Fruit fly (Drosophila melanogaster): ENCODE data around the gene Pxt.

Gene Pxt

dm6 chr3R:17670857-17671336, 48.4 kb upstream of the Pxt start, which contains the start of the genes CG7523 and Mps1 (continued):
- TF ChIP-seq stwl (tag; optimal IDR thresholded peaks at IDR 0.05) (peak; percentile 87), sens (GFP tag) (peak; percentile 39), gfzf (GFP tag; optimal IDR thresholded peaks at IDR 0.05) (peak; percentile 65), CG2678 (tag; optimal IDR thresholded peaks at IDR 0.05) (no peak), tx (GFP tag; optimal IDR thresholded peaks at IDR 0.05) (no peak), CG12942 (GFP tag; optimal IDR thresholded peaks at IDR 0.05) (no peak), slp2 (GFP tag; optimal IDR thresholded peaks at IDR 0.05) (no peak), hkb (optimal IDR thresholded peaks at IDR 0.05) (peak; percentile 3), hkb (GFP tag; IDR thresholded peaks at IDR 0.05) (no peak), BEAF-32 (GFP tag; optimal IDR thresholded peaks at IDR 0.05) (peak; percentile 36), zf30C (GFP tag; optimal IDR thresholded peaks at IDR 0.05) (no peak), CHES-1-like (GFP tag; optimal IDR thresholded peaks at IDR 0.05) (peak; percentile 41), crol (GFP tag; IDR thresholded peaks at IDR 0.05) (no peak), CG10366 (GFP tag; IDR thresholded peaks at IDR 0.05) (no peak), Atf6 (GFP tag; IDR thresholded peaks at IDR 0.05) (no peak), CG18619 (GFP tag; optimal IDR thresholded peaks at IDR 0.05) (no peak), TFAM (GFP tag; optimal IDR thresholded peaks at IDR 0.05) (no peak), CG2875 (GFP tag; optimal IDR thresholded peaks at IDR 0.05) (no peak), repo (GFP tag; optimal IDR thresholded peaks at IDR 0.05) (no peak), fd96Cb (tag; optimal IDR thresholded peaks at IDR 0.05) (no peak), D (optimal IDR thresholded peaks at IDR 0.05) (no peak), D (GFP tag; optimal IDR thresholded peaks at IDR 0.05) (no peak), H2.0 (GFP tag; IDR thresholded peaks at IDR 0.05) (no peak), en (GFP tag; optimal IDR thresholded peaks at IDR 0.05) (no peak), CG9817 (tag; optimal IDR thresholded peaks at IDR 0.05) (no peak), dpn (GFP tag; optimal IDR thresholded peaks at IDR 0.05) (no peak), nom (GFP tag; optimal IDR thresholded peaks at IDR 0.05) (no peak), org-1 (GFP tag; optimal IDR thresholded peaks at IDR 0.05) (no peak), jumu (GFP tag; optimal IDR thresholded peaks at IDR 0.05) (no peak), chn (GFP tag; optimal IDR thresholded peaks at IDR 0.05) (no peak), lov (optimal IDR thresholded peaks at IDR 0.05) (no peak), lov (GFP tag; IDR thresholded peaks at IDR 0.05) (no peak), hb (GFP tag; IDR thresholded peaks at IDR 0.05; ENCODE audit: partially characterized antibody) (no peak), CG7357 (GFP tag; IDR thresholded peaks at IDR 0.05) (no peak), trem (tag; optimal IDR thresholded peaks at IDR 0.05) (peak; percentile 82), Sin3A (optimal IDR thresholded peaks at IDR 0.05) (no peak), CG10274 (GFP tag; optimal IDR thresholded peaks at IDR 0.05) (no peak), jigr1 (GFP tag; IDR thresholded peaks at IDR 0.05) (no peak; the same call in 2 of the 3 replicates), crp (GFP tag; optimal IDR thresholded peaks at IDR 0.05) (peak in 1 of 2 experiments; percentile 11), HLH4C (GFP tag; IDR thresholded peaks at IDR 0.05; ENCODE audit: partially characterized antibody) (no peak), hbn (GFP tag; IDR thresholded peaks at IDR 0.05; ENCODE audit: partially characterized antibody) (no peak), CG34224 (GFP tag; IDR thresholded peaks at IDR 0.05; ENCODE audit: partially characterized antibody) (no peak), CG6175 (GFP tag; IDR thresholded peaks at IDR 0.05) (no peak), ham (GFP tag; IDR thresholded peaks at IDR 0.05) (no peak), CG4730 (GFP tag; IDR thresholded peaks at IDR 0.05) (no peak), CG8765 (GFP tag; IDR thresholded peaks at IDR 0.05) (no peak), ind (GFP tag; optimal IDR thresholded peaks at IDR 0.05) (no peak), D19B (GFP tag; optimal IDR thresholded peaks at IDR 0.05) (no peak), CG17568 (GFP tag; optimal IDR thresholded peaks at IDR 0.05) (no peak), CG13424 (tag; optimal IDR thresholded peaks at IDR 0.05) (no peak), Chrac-16 (GFP tag; optimal IDR thresholded peaks at IDR 0.05) (no peak), Med (GFP tag) (peak; percentile 12), kni (GFP tag; optimal IDR thresholded peaks at IDR 0.05) (no peak)

All from whole organism, embryonic.